Fruit fly (Drosophila melanogaster) whole organism, embryonic: Measurements from ENCODE around the gene Mdr65.

Source experiments
- Blimp-1 ChIP-seq: fragments of 200-800 bp; sonication (Bioruptor generic); optimal IDR thresholded peaks from 3 replicates; lab custom pipeline; 2018; ENCODE audit warnings: missing biosample characterization, missing genetic modification characterization, mild to moderate bottlenecking, moderate library complexity, missing genetic modification reagents
- BtbVII ChIP-seq: fragments of 200-800 bp; sonication (Bioruptor generic); optimal IDR thresholded peaks from 3 replicates; lab custom pipeline; 2017; ENCODE audit warnings: missing biosample characterization, mild to moderate bottlenecking, missing genetic modification characterization
- CG11560 ChIP-seq: fragments of 200-800 bp; sonication (Bioruptor generic); IDR thresholded peaks from 3 replicates; pipeline ENCODE4 v1.3.6; 2022; ENCODE audit warnings: missing biosample characterization, missing genetic modification characterization
- CG12155 ChIP-seq: fragments of 200-800 bp; sonication (Bioruptor generic); optimal IDR thresholded peaks from 3 replicates; lab custom pipeline; 2016; ENCODE audit warnings: missing biosample characterization, missing genetic modification characterization
- CG15601 ChIP-seq: fragments of 200-800 bp; sonication (Bioruptor generic); optimal IDR thresholded peaks from 3 replicates; lab custom pipeline; 2019; ENCODE audit warnings: missing biosample characterization, mild to moderate bottlenecking, missing genetic modification characterization, moderate library complexity
- CG18599 ChIP-seq: fragments of 200-800 bp; sonication (Bioruptor generic); optimal IDR thresholded peaks from 3 replicates; lab custom pipeline; 2017; ENCODE audit warnings: missing biosample characterization, missing genetic modification characterization, mild to moderate bottlenecking, moderate library complexity, missing genetic modification reagents
- CG42726 ChIP-seq: fragments of 200-800 bp; sonication (Bioruptor generic); IDR thresholded peaks from 2 replicates; pipeline ENCODE4 v1.3.6; 2022; ENCODE audit warnings: missing biosample characterization, missing genetic modification characterization; ENCODE audit not compliant: partially characterized antibody
- CG7372 ChIP-seq: fragments of 200-800 bp; sonication (Bioruptor generic); IDR thresholded peaks from 2 replicates; pipeline ENCODE4 v1.3.6; 2022; ENCODE audit warnings: missing biosample characterization, missing genetic modification characterization
- CG8089 ChIP-seq: fragments of 200-800 bp; sonication (Bioruptor generic); optimal IDR thresholded peaks from 3 replicates; lab custom pipeline; 2016; ENCODE audit warnings: missing biosample characterization, missing genetic modification characterization
- CG9932 ChIP-seq: fragments of 200-800 bp; sonication (Bioruptor generic); IDR thresholded peaks from 2 replicates; pipeline ENCODE4 v1.3.6; 2022; ENCODE audit warnings: missing biosample characterization, missing genetic modification characterization
- ERR ChIP-seq: fragments of 200-800 bp; sonication (Bioruptor generic); optimal IDR thresholded peaks from 2 replicates; lab custom pipeline; 2016; ENCODE audit warnings: missing biosample characterization, missing genetic modification characterization
- Ets65A ChIP-seq: fragments of 200-800 bp; sonication (Bioruptor generic); peaks from one replicate; lab custom pipeline; 2016; ENCODE audit warnings: missing biosample characterization, missing genetic modification characterization
- Hey ChIP-seq: fragments of 200-800 bp; sonication (Bioruptor generic); optimal IDR thresholded peaks from 3 replicates; lab custom pipeline; 2018; ENCODE audit warnings: missing biosample characterization, mild to moderate bottlenecking, missing genetic modification characterization
- Hr78 ChIP-seq, 2 experiments: fragments of 200-800 bp in 1 of 2; fragments of >200 bp in 1 of 2; sonication (Bioruptor generic) in 1 of 2; optimal IDR thresholded peaks; 2 replicates each; lab custom pipeline; 2017 to 2019; ENCODE audit warnings: missing biosample characterization in 2 of 2, missing genetic modification characterization in 2 of 2, mild to moderate bottlenecking in 1 of 2, moderate library complexity in 1 of 2
- Med ChIP-seq: fragments of 200-800 bp; sonication (Bioruptor generic); peaks from one replicate; lab custom pipeline; 2016; ENCODE audit warnings: missing biosample characterization, missing genetic modification characterization, mild to moderate bottlenecking, inconsistent platforms, moderate library complexity
- NfI ChIP-seq: fragments of 200-800 bp; sonication (Bioruptor generic); optimal IDR thresholded peaks from 3 replicates; lab custom pipeline; 2018; ENCODE audit warnings: missing biosample characterization, mild to moderate bottlenecking, missing genetic modification characterization, moderate library complexity
- Sry-δ ChIP-seq: fragments of 200-800 bp; sonication (Bioruptor generic); optimal IDR thresholded peaks from 2 replicates; lab custom pipeline; 2016; ENCODE audit warnings: missing biosample characterization, missing genetic modification characterization
- az2 ChIP-seq: fragments of 200-800 bp; sonication (Bioruptor generic); optimal IDR thresholded peaks from 3 replicates; lab custom pipeline; 2016; ENCODE audit warnings: missing biosample characterization, missing genetic modification characterization
- cg ChIP-seq: fragments of 200-800 bp; sonication (Bioruptor generic); optimal IDR thresholded peaks from 3 replicates; lab custom pipeline; 2019; ENCODE audit warnings: missing biosample characterization, mild to moderate bottlenecking, missing genetic modification characterization, moderate library complexity
- crol ChIP-seq: fragments of 200-800 bp; sonication (Bioruptor generic); IDR thresholded peaks from 2 replicates; pipeline ENCODE4 v1.3.6; 2022; ENCODE audit warnings: missing biosample characterization, missing genetic modification characterization
- ewg ChIP-seq: fragments of 200-800 bp; sonication (Bioruptor generic); optimal IDR thresholded peaks from 3 replicates; lab custom pipeline; 2017; ENCODE audit warnings: mild to moderate bottlenecking, missing biosample characterization, missing genetic modification reagents, missing genetic modification characterization
- exex ChIP-seq: fragments of 200-800 bp; sonication (Bioruptor generic); optimal IDR thresholded peaks from 4 replicates; lab custom pipeline; 2018; ENCODE audit warnings: missing biosample characterization, mild to moderate bottlenecking, missing genetic modification characterization, moderate library complexity
- gcm ChIP-seq: fragments of 200-800 bp; sonication (Bioruptor generic); optimal IDR thresholded peaks from 2 replicates; lab custom pipeline; 2019; ENCODE audit warnings: missing biosample characterization, mild to moderate bottlenecking, missing genetic modification characterization, moderate library complexity
- her ChIP-seq: fragments of 200-800 bp; sonication (Bioruptor generic); optimal IDR thresholded peaks from 2 replicates; lab custom pipeline; 2016; ENCODE audit warnings: missing biosample characterization, missing genetic modification characterization
- lab ChIP-seq: fragments of 200-800 bp; sonication (Bioruptor generic); optimal IDR thresholded peaks from 3 replicates; lab custom pipeline; 2017; ENCODE audit warnings: missing biosample characterization, missing genetic modification characterization, mild to moderate bottlenecking, moderate library complexity, missing genetic modification reagents
- mam ChIP-seq: fragments of 200-800 bp; sonication (Bioruptor generic); optimal IDR thresholded peaks from 3 replicates; lab custom pipeline; 2016; ENCODE audit warnings: missing biosample characterization, missing genetic modification characterization
- nom ChIP-seq: fragments of 200-800 bp; sonication (Bioruptor generic); optimal IDR thresholded peaks from 2 replicates; lab custom pipeline; 2017; ENCODE audit warnings: missing biosample characterization, missing genetic modification characterization, mild to moderate bottlenecking, moderate library complexity, missing genetic modification reagents
- prd ChIP-seq, 3 experiments: fragments of >200 bp in 2 of 3; fragments of 200-800 bp in 1 of 3; sonication (Bioruptor generic) in 1 of 3; optimal IDR thresholded peaks in 2 of 3; IDR thresholded peaks in 1 of 3; 2 replicates in 2 of 3; 3 replicates in 1 of 3; pipeline versions ENCODE4 v1.3.6 to Lab custom; 2017 to 2022; ENCODE audit warnings: missing biosample characterization in 1 of 3, missing genetic modification characterization in 1 of 3
- run ChIP-seq: fragments of 200-800 bp; sonication (Bioruptor generic); optimal IDR thresholded peaks from 3 replicates; lab custom pipeline; 2018; ENCODE audit warnings: missing biosample characterization, mild to moderate bottlenecking, missing genetic modification characterization
- scrt ChIP-seq: fragments of 200-800 bp; sonication (Bioruptor generic); optimal IDR thresholded peaks from 2 replicates; lab custom pipeline; 2018; ENCODE audit warnings: missing biosample characterization, mild to moderate bottlenecking, missing genetic modification characterization, moderate library complexity
- sd ChIP-seq: fragments of 200-800 bp; sonication (Bioruptor generic); optimal IDR thresholded peaks from 3 replicates; lab custom pipeline; 2018; ENCODE audit warnings: missing biosample characterization, mild to moderate bottlenecking, missing genetic modification characterization, moderate library complexity
- sens ChIP-seq: fragments of 200-800 bp; sonication (Bioruptor generic); peaks from one replicate; lab custom pipeline; 2016; ENCODE audit warnings: missing biosample characterization, missing genetic modification characterization
- seq ChIP-seq: fragments of 200-800 bp; sonication (Bioruptor generic); IDR thresholded peaks from 2 replicates; pipeline ENCODE4 v1.3.6; 2022; ENCODE audit warnings: missing biosample characterization, missing genetic modification characterization
- sim ChIP-seq: fragments of 200-800 bp; sonication (Bioruptor generic); IDR thresholded peaks from 2 replicates; pipeline ENCODE4 v1.3.6; 2022; ENCODE audit warnings: missing biosample characterization, missing genetic modification characterization
- sr ChIP-seq: fragments of 200-800 bp; sonication (Bioruptor generic); IDR thresholded peaks from 3 replicates; pipeline ENCODE4 v1.3.6; 2022; ENCODE audit warnings: missing biosample characterization, missing genetic modification characterization
- sug ChIP-seq: fragments of 200-800 bp; optimal IDR thresholded peaks from 2 replicates; lab custom pipeline; 2019; ENCODE audit warnings: missing biosample characterization, mild to moderate bottlenecking, missing genetic modification characterization, moderate library complexity
- trem ChIP-seq: fragments of 200-800 bp; optimal IDR thresholded peaks from 3 replicates; lab custom pipeline; 2019; ENCODE audit warnings: missing biosample characterization, mild to moderate bottlenecking, missing genetic modification characterization, moderate library complexity
- zfh2 ChIP-seq: fragments of 200-800 bp; sonication (Bioruptor generic); optimal IDR thresholded peaks from 2 replicates; lab custom pipeline; 2016; ENCODE audit warnings: missing biosample characterization, missing genetic modification characterization

Gene Mdr65

dm6 chr3L:6262644-6263404, 17.3 kb upstream of the Mdr65 start, which contains the start of gene Ldh (continued):
- TF ChIP-seq CG15601 (tag; lab: Kevin White, UChicago) = peak; percentile 96
- peak; percentile 57 for TF ChIP-seq CG8089 (GFP tag; lab: Kevin White, UChicago)
- TF ChIP-seq nom (GFP tag; lab: Kevin White, UChicago) = peak; percentile 70
- TF ChIP-seq prd (optimal IDR thresholded peaks at IDR 0.05; lab: Kevin White, UChicago) = no peak
- peak; percentile 93 for TF ChIP-seq prd (GFP tag; IDR thresholded peaks at IDR 0.05; lab: Robert Waterston, UW)

DNA sequence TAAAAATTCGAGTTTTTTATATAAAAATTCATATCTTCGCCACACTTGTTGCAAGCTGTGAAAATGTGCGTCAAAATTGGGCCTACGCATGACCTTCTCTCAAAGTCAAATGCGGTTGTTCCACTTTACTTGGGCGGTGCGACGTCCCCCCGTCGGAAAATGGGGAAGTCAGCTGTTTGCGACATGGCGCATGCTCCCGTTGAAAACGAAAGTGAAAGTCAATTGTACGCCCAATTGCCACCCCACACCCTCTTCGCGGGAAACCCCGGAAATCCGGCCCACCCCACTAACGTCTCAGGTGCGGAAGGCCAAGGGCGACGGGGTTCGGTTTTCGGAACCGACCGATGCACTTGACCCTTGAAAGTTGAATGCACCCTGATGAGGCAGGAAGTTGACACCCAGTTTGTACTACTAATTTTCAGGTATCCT, 16.5 kb upstream of the Mdr65 start:
- TF ChIP-seq crol (GFP tag; lab: Robert Waterston, UW) = peak; percentile 55
- TF ChIP-seq ewg (GFP tag; lab: Kevin White, UChicago) = peak; percentile 79
- peak; percentile 96 for TF ChIP-seq ERR (GFP tag; lab: Kevin White, UChicago)
- 0 out of 2 replicates have a peak, but pooled peaks have one; percentile 14 for TF ChIP-seq CG42726 (GFP tag; lab: Robert Waterston, UW)
- no peak for TF ChIP-seq Sry-δ
- TF ChIP-seq sr (GFP tag; lab: Robert Waterston, UW) = peak; percentile 33; the same call in 1 of the 3 replicates
- no peak for TF ChIP-seq gcm (GFP tag; lab: Kevin White, UChicago)
- peak; percentile 31 for TF ChIP-seq Ets65A
- TF ChIP-seq her = no peak
- TF ChIP-seq CG12155 (GFP tag; lab: Kevin White, UChicago) = no peak
- peak; percentile 90 for TF ChIP-seq Blimp-1 (GFP tag; lab: Kevin White, UChicago)
- TF ChIP-seq Med (GFP tag; lab: Kevin White, UChicago) = no peak
- peak; percentile 71 for TF ChIP-seq scrt
- no peak for TF ChIP-seq mam
- no peak for TF ChIP-seq CG18599 (GFP tag; lab: Kevin White, UChicago)

DNA sequence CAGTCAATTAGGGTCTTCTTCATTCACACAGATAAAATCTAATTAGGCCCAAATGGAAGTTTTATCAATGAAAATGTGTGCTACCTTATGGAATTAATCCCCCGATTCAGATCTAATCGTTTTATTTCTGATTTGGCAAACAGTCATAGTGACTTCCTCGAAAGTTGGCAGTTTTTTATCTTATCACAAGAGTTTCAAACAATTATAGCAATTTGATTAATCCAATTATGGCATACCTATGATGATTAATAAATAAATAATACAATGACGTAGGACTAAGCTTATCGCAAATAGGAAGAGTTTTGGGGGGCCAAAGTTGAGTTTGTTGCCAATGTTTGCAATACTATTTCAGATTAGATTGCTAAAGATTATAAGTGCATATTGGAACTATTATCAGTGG, 15.7 kb upstream of the Mdr65 start:
- TF ChIP-seq zfh2 (GFP tag; lab: Kevin White, UChicago) (no peak), Hr78 (GFP tag; optimal IDR thresholded peaks at IDR 0.05; lab: Kevin White, UChicago) (no peak), CG7372 (GFP tag; lab: Robert Waterston, UW) (no peak), CG11560 (tag; lab: Robert Waterston, UW) (no peak), exex (peak; percentile 93), cg (no peak), sd (peak; percentile 7), seq (GFP tag; lab: Robert Waterston, UW) (no peak), run (tag; lab: Kevin White, UChicago) (no peak), BtbVII (GFP tag; lab: Kevin White, UChicago) (no peak), az2 (GFP tag; lab: Kevin White, UChicago) (no peak), lab (GFP tag; lab: Kevin White, UChicago) (peak; percentile 17), NfI (GFP tag; lab: Kevin White, UChicago) (no peak), sens (GFP tag; lab: Kevin White, UChicago) (peak; percentile 67), sim (GFP tag; lab: Robert Waterston, UW) (no peak), trem (tag; lab: Kevin White, UChicago) (no peak), Hey (no peak), sug (tag; lab: Kevin White, UChicago) (peak; percentile 25), CG9932 (no peak)
